Worm (Caenorhabditis elegans) whole organism, late embryonic: ENCODE measurements around the gene C17C3.5.

Experiments
- C08G9.2 ChIP-seq: sonication (generic microtip); optimal IDR thresholded peaks from 2 replicates; lab custom pipeline; 2016; ENCODE audit warnings: mild to moderate bottlenecking, missing genetic modification characterization, moderate library complexity, missing compliant biosample characterization
- C38D4.7 ChIP-seq: fragments of 200-800 bp; sonication (Bioruptor generic); optimal IDR thresholded peaks from 2 replicates; lab custom pipeline; 2018; ENCODE audit warnings: mild to moderate bottlenecking, missing genetic modification characterization, moderate library complexity, missing compliant biosample characterization
- F13H6.1 ChIP-seq: sonication (generic microtip); optimal IDR thresholded peaks from 2 replicates; lab custom pipeline; 2016; ENCODE audit warnings: missing genetic modification characterization, missing compliant biosample characterization
- K02D7.2 ChIP-seq: sonication (generic microtip); optimal IDR thresholded peaks from 2 replicates; lab custom pipeline; 2017; ENCODE audit warnings: mild to moderate bottlenecking, missing genetic modification characterization, missing compliant biosample characterization
- K09A11.1 ChIP-seq: sonication (generic microtip); optimal IDR thresholded peaks from 2 replicates; lab custom pipeline; 2017; ENCODE audit warnings: antibody characterized with exemption, mild to moderate bottlenecking, missing genetic modification characterization, missing compliant biosample characterization; ENCODE audit not compliant: insufficient read depth
- T23F11.4 ChIP-seq: fragments of 200-800 bp; sonication (Bioruptor generic); optimal IDR thresholded peaks from 2 replicates; lab custom pipeline; 2018; ENCODE audit warnings: mild to moderate bottlenecking, missing genetic modification characterization, missing compliant biosample characterization
- Y22D7AL.16 ChIP-seq: sonication (generic microtip); optimal IDR thresholded peaks from 2 replicates; lab custom pipeline; 2016; ENCODE audit warnings: missing genetic modification characterization, missing compliant biosample characterization
- ahr-1 ChIP-seq: sonication (generic microtip); optimal IDR thresholded peaks from 2 replicates; lab custom pipeline; 2016; ENCODE audit warnings: missing genetic modification characterization, missing compliant biosample characterization
- ama-1 ChIP-seq: fragments of 150-350 bp; optimal IDR thresholded peaks from 2 replicates; lab custom pipeline; 2014
- ceh-14 ChIP-seq: sonication (generic microtip); optimal IDR thresholded peaks from 2 replicates; lab custom pipeline; 2016; ENCODE audit warnings: missing genotype, missing genetic modification characterization, missing compliant biosample characterization
- ceh-19 ChIP-seq: fragments of 200-800 bp; sonication (Bioruptor generic); optimal IDR thresholded peaks from 2 replicates; lab custom pipeline; 2018; ENCODE audit warnings: mild to moderate bottlenecking, missing genetic modification characterization, missing compliant biosample characterization
- ceh-30 ChIP-seq: fragments of 150-350 bp; optimal IDR thresholded peaks from 2 replicates; lab custom pipeline; 2014; ENCODE audit warnings: missing biosample characterization, missing genetic modification characterization
- ceh-31 ChIP-seq: sonication (generic microtip); optimal IDR thresholded peaks from 2 replicates; lab custom pipeline; 2016; ENCODE audit warnings: missing genetic modification characterization, missing compliant biosample characterization
- ceh-34 ChIP-seq: sonication (generic microtip); optimal IDR thresholded peaks from 2 replicates; lab custom pipeline; 2016; ENCODE audit warnings: mild to moderate bottlenecking, missing genetic modification characterization, missing compliant biosample characterization
- ceh-45 ChIP-seq: fragments of 200-800 bp; sonication (Bioruptor generic); IDR thresholded peaks from 2 replicates; pipeline ENCODE4 v1.3.6; 2022; ENCODE audit warnings: missing genetic modification reagents, missing genetic modification characterization, missing compliant biosample characterization
- ceh-48 ChIP-seq: sonication (generic microtip); optimal IDR thresholded peaks from 2 replicates; lab custom pipeline; 2016; ENCODE audit warnings: missing genetic modification characterization, inconsistent platforms, missing compliant biosample characterization
- ceh-6 ChIP-seq: fragments of 200-800 bp; sonication (Bioruptor generic); optimal IDR thresholded peaks from 2 replicates; lab custom pipeline; 2018; ENCODE audit warnings: mild to moderate bottlenecking, missing genetic modification characterization, missing compliant biosample characterization
- che-1 ChIP-seq: sonication (generic microtip); optimal IDR thresholded peaks from 2 replicates; lab custom pipeline; 2016; ENCODE audit warnings: mild to moderate bottlenecking, missing genetic modification characterization, missing compliant biosample characterization
- dmd-4 ChIP-seq: sonication (generic microtip); optimal IDR thresholded peaks from 2 replicates; lab custom pipeline; 2016; ENCODE audit warnings: borderline replicate concordance, missing genetic modification characterization, missing compliant biosample characterization
- dve-1 ChIP-seq: sonication (generic microtip); optimal IDR thresholded peaks from 2 replicates; lab custom pipeline; 2017; ENCODE audit warnings: antibody characterized with exemption, mild to moderate bottlenecking, missing genetic modification characterization, missing compliant biosample characterization
- elt-4 ChIP-seq: sonication (generic microtip); optimal IDR thresholded peaks from 2 replicates; lab custom pipeline; 2016; ENCODE audit warnings: missing genetic modification characterization, missing compliant biosample characterization
- eyg-1 ChIP-seq: sonication (generic microtip); optimal IDR thresholded peaks from 2 replicates; lab custom pipeline; 2016; ENCODE audit warnings: missing genotype, missing genetic modification characterization, missing compliant biosample characterization
- fkh-10 ChIP-seq: fragments of 150-350 bp; optimal IDR thresholded peaks from 2 replicates; lab custom pipeline; 2014; ENCODE audit warnings: missing biosample characterization, missing genetic modification reagents, missing genetic modification characterization
- fkh-6 ChIP-seq: sonication (generic microtip); optimal IDR thresholded peaks from 2 replicates; lab custom pipeline; 2016; ENCODE audit warnings: missing genetic modification characterization, missing compliant biosample characterization
- gmeb-2 ChIP-seq: sonication (generic microtip); optimal IDR thresholded peaks from 2 replicates; lab custom pipeline; 2016; ENCODE audit warnings: missing genetic modification characterization, inconsistent platforms, missing compliant biosample characterization
- hlh-13 ChIP-seq: fragments of 200-800 bp; sonication (Bioruptor generic); optimal IDR thresholded peaks from 2 replicates; lab custom pipeline; 2018; ENCODE audit warnings: mild to moderate bottlenecking, missing genetic modification characterization, missing compliant biosample characterization
- hlh-15 ChIP-seq: sonication (generic microtip); optimal IDR thresholded peaks from 2 replicates; lab custom pipeline; 2016; ENCODE audit warnings: missing genetic modification characterization, missing compliant biosample characterization
- hlh-6 ChIP-seq: sonication (generic microtip); optimal IDR thresholded peaks from 2 replicates; lab custom pipeline; 2016; ENCODE audit warnings: missing genotype, missing genetic modification characterization, missing compliant biosample characterization
- hlh-8 ChIP-seq: sonication (generic microtip); optimal IDR thresholded peaks from 2 replicates; lab custom pipeline; 2016; ENCODE audit warnings: missing genotype, missing genetic modification characterization, missing compliant biosample characterization
- lim-6 ChIP-seq: sonication (generic microtip); optimal IDR thresholded peaks from 2 replicates; lab custom pipeline; 2016; ENCODE audit warnings: missing genetic modification characterization, missing compliant biosample characterization
- lin-11 ChIP-seq: fragments of 200-800 bp; sonication (Bioruptor generic); optimal IDR thresholded peaks from 2 replicates; lab custom pipeline; 2018; ENCODE audit warnings: mild to moderate bottlenecking, missing genetic modification characterization, missing compliant biosample characterization
- madf-2 ChIP-seq: sonication (generic microtip); optimal IDR thresholded peaks from 2 replicates; lab custom pipeline; 2017; ENCODE audit warnings: missing genetic modification characterization, missing compliant biosample characterization
- nfya-1 ChIP-seq: sonication (generic microtip); optimal IDR thresholded peaks from 2 replicates; lab custom pipeline; 2017; ENCODE audit warnings: missing genetic modification characterization, mild to moderate bottlenecking, missing compliant biosample characterization, antibody characterized with exemption, moderate library complexity
- nhr-11 ChIP-seq: fragments of 150-350 bp; optimal IDR thresholded peaks from 2 replicates; lab custom pipeline; 2014; ENCODE audit warnings: missing biosample characterization, missing genetic modification characterization
- nhr-232 ChIP-seq: sonication (generic microtip); optimal IDR thresholded peaks from 2 replicates; lab custom pipeline; 2016; ENCODE audit warnings: missing genetic modification characterization, missing compliant biosample characterization
- odd-2 ChIP-seq: sonication (generic microtip); optimal IDR thresholded peaks from 2 replicates; lab custom pipeline; 2017; ENCODE audit warnings: antibody characterized with exemption, mild to moderate bottlenecking, missing genetic modification characterization, missing compliant biosample characterization
- pag-3 ChIP-seq: sonication (generic microtip); optimal IDR thresholded peaks from 2 replicates; lab custom pipeline; 2016; ENCODE audit warnings: missing compliant biosample characterization, missing genetic modification characterization, borderline replicate concordance
- pat-9 ChIP-seq: fragments of 200-800 bp; sonication (Bioruptor generic); optimal IDR thresholded peaks from 2 replicates; lab custom pipeline; 2018; ENCODE audit warnings: mild to moderate bottlenecking, missing genetic modification characterization, moderate library complexity, missing compliant biosample characterization
- pax-1 ChIP-seq: fragments of 150-350 bp; optimal IDR thresholded peaks from 2 replicates; lab custom pipeline; 2014; ENCODE audit warnings: missing biosample characterization, missing genetic modification characterization
- pha-2 ChIP-seq: sonication (generic microtip); optimal IDR thresholded peaks from 2 replicates; lab custom pipeline; 2017; ENCODE audit warnings: mild to moderate bottlenecking, missing genetic modification characterization, missing compliant biosample characterization
- pqm-1 ChIP-seq: sonication (generic microtip); optimal IDR thresholded peaks from 2 replicates; lab custom pipeline; 2016; ENCODE audit warnings: missing genetic modification characterization, missing compliant biosample characterization
- pros-1 ChIP-seq: fragments of 150-350 bp; optimal IDR thresholded peaks from 2 replicates; lab custom pipeline; 2014; ENCODE audit warnings: missing biosample characterization, missing genetic modification reagents, missing genetic modification characterization
- ref-2 ChIP-seq: sonication (generic microtip); optimal IDR thresholded peaks from 2 replicates; lab custom pipeline; 2016; ENCODE audit warnings: missing genetic modification characterization, missing compliant biosample characterization
- sox-2 ChIP-seq: fragments of 200-800 bp; sonication (Bioruptor generic); IDR thresholded peaks from 2 replicates; pipeline ENCODE4 v1.3.6; 2022; ENCODE audit warnings: missing genetic modification reagents, missing genetic modification characterization, missing compliant biosample characterization
- syd-9 ChIP-seq: sonication (generic microtip); optimal IDR thresholded peaks from 2 replicates; lab custom pipeline; 2016; ENCODE audit warnings: mild to moderate bottlenecking, missing genetic modification characterization, moderate library complexity, missing compliant biosample characterization
- tbx-7 ChIP-seq: sonication (generic microtip); optimal IDR thresholded peaks from 2 replicates; lab custom pipeline; 2016; ENCODE audit warnings: missing genotype, missing genetic modification characterization, missing compliant biosample characterization
- ttx-3 ChIP-seq: sonication (generic microtip); optimal IDR thresholded peaks from 2 replicates; lab custom pipeline; 2016; ENCODE audit warnings: missing genetic modification reagents, missing genetic modification characterization, missing compliant biosample characterization
- unc-3 ChIP-seq, 2 experiments: fragments of 200-800 bp in 1 of 2; sonication (Bioruptor generic) in 1 of 2; sonication (generic microtip) in 1 of 2; conservative IDR thresholded peaks in 1 of 2; optimal IDR thresholded peaks in 1 of 2; 2 replicates each; pipeline versions ENCODE4 v1.3.6 to Lab custom; 2016 to 2022; ENCODE audit warnings: missing compliant biosample characterization in 2 of 2, missing genetic modification characterization in 2 of 2, missing genetic modification reagents in 1 of 2
- unc-42 ChIP-seq: sonication (generic microtip); optimal IDR thresholded peaks from 2 replicates; lab custom pipeline; 2016; ENCODE audit warnings: missing genotype, missing genetic modification characterization, missing compliant biosample characterization
- unc-55 ChIP-seq: sonication (generic microtip); optimal IDR thresholded peaks from 2 replicates; lab custom pipeline; 2017; ENCODE audit warnings: missing biosample characterization, missing genetic modification reagents, missing genetic modification characterization
- unc-86 ChIP-seq: sonication (generic microtip); optimal IDR thresholded peaks from 2 replicates; lab custom pipeline; 2016; ENCODE audit warnings: missing genetic modification characterization, missing compliant biosample characterization
- zip-5 ChIP-seq: sonication (generic microtip); optimal IDR thresholded peaks from 2 replicates; lab custom pipeline; 2016; ENCODE audit warnings: missing genetic modification characterization, missing compliant biosample characterization
- ztf-16 ChIP-seq: sonication (generic microtip); optimal IDR thresholded peaks from 2 replicates; lab custom pipeline; 2017; ENCODE audit warnings: missing genetic modification characterization, missing compliant biosample characterization

The C17C3.5 gene

DNA sequence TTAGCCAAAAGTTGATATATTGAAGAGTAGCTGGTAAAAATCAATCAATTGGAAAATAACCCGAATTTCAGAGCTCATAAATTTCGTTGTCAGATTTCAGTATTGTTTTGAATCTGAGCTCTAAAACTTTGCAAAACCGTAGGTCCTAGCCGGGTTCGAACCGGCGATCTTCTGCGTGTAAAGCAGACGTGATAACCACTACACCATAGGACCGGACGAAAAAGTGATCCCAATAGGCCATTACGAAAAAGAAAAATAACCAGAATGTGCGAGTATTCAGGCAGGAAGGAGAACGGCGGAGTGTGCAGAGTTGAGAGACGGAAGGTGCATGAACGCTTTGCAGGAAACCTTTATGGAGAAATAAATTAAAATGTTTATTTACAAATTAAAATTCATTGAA, 25.4 kb downstream of the C17C3.5 start:
- TF ChIP-seq C38D4.7 (GFP tag; lab: Kevin White, UChicago) (peak; percentile 39), ahr-1 (tag; lab: Kevin White, UChicago) (no peak), lin-11 (tag; lab: Kevin White, UChicago) (peak; percentile 32), hlh-6 (tag; lab: Kevin White, UChicago) (peak; percentile 37), gmeb-2 (no peak), unc-86 (tag; lab: Kevin White, UChicago) (no peak), hlh-8 (no peak), fkh-6 (tag; lab: Kevin White, UChicago) (peak; percentile 27), nhr-232 (tag; lab: Kevin White, UChicago) (peak; percentile 47), lim-6 (tag; lab: Kevin White, UChicago) (no peak), unc-55 (GFP tag; lab: Kevin White, UChicago) (no peak), ref-2 (tag; lab: Kevin White, UChicago) (no peak), eyg-1 (tag; lab: Kevin White, UChicago) (no peak), ceh-19 (peak; percentile 17), pros-1 (tag; lab: Kevin White, UChicago) (no peak), pha-2 (tag; lab: Kevin White, UChicago) (peak; percentile 42), nhr-11 (tag; lab: Kevin White, UChicago) (no peak), madf-2 (no peak), che-1 (tag; lab: Kevin White, UChicago) (peak; percentile 36), unc-3 (GFP tag; conservative IDR thresholded peaks at IDR 0.05; lab: Robert Waterston, UW) (no peak), unc-3 (tag; optimal IDR thresholded peaks at IDR 0.05; lab: Kevin White, UChicago) (no peak), ama-1 (lab: Kevin White, UChicago) (no peak), dve-1 (tag; lab: Kevin White, UChicago) (peak; percentile 43), K09A11.1 (no peak), ceh-34 (tag; lab: Kevin White, UChicago) (peak; percentile 21), ceh-6 (GFP tag; lab: Kevin White, UChicago) (peak; percentile 55), ceh-31 (tag; lab: Kevin White, UChicago) (no peak), zip-5 (no peak), hlh-15 (tag; lab: Kevin White, UChicago) (no peak), syd-9 (tag; lab: Kevin White, UChicago) (peak; percentile 33), pax-1 (no peak), odd-2 (no peak), Y22D7AL.16 (tag; lab: Kevin White, UChicago) (peak; percentile 41), F13H6.1 (tag; lab: Kevin White, UChicago) (no peak), unc-42 (tag; lab: Kevin White, UChicago) (no peak), elt-4 (tag; lab: Kevin White, UChicago) (no peak), C08G9.2 (no peak), fkh-10 (no peak), dmd-4 (no peak), nfya-1 (peak; percentile 9), hlh-13 (GFP tag; lab: Kevin White, UChicago) (no peak), ttx-3 (tag; lab: Kevin White, UChicago) (no peak), ceh-14 (no peak), T23F11.4 (GFP tag; lab: Kevin White, UChicago) (no peak), pag-3 (tag; lab: Kevin White, UChicago) (no peak), sox-2 (GFP tag; lab: Robert Waterston, UW) (no peak), ceh-30 (tag; lab: Kevin White, UChicago) (no peak), ceh-45 (no peak), tbx-7 (tag; lab: Kevin White, UChicago) (no peak), K02D7.2 (no peak), pat-9 (tag; lab: Kevin White, UChicago) (no peak), ceh-48 (tag; lab: Kevin White, UChicago) (peak; percentile 0), ztf-16 (tag; lab: Kevin White, UChicago) (no peak), pqm-1 (tag; lab: Kevin White, UChicago) (no peak)
